Fruit fly (Drosophila melanogaster): ENCODE measurements around the gene tomb.

tomb gene

dm6 chr2L:5536658-5537057 is at the start of gene tomb:
Gene tomb (minus strand): TSS chr2L:5536758.
- no peak for TF ChIP-seq CG17801 (GFP tag; optimal IDR thresholded peaks at IDR 0.05; ENCODE audit: partially characterized antibody)

dm6 chr2L:5581016-5581415 is 44.5 kb upstream of the tomb start, which contains the start of gene CG14011:
Gene CG14011 (minus strand): TSS chr2L:5581116.
- no peak for TF ChIP-seq CG17801 (GFP tag; optimal IDR thresholded peaks at IDR 0.05; ENCODE audit: partially characterized antibody)

- no peak for TF ChIP-seq CG17801 (GFP tag; optimal IDR thresholded peaks at IDR 0.05; ENCODE audit: partially characterized antibody)
Observed at dm6 chr2L:5569503-5569902, 32.9 kb upstream of the tomb start.

dm6 chr2L:5567103-5567502 is 30.5 kb upstream of the tomb start:
- TF ChIP-seq CG17801 (GFP tag; optimal IDR thresholded peaks at IDR 0.05; ENCODE audit: partially characterized antibody) = no peak

- TF ChIP-seq CG17801 (GFP tag; optimal IDR thresholded peaks at IDR 0.05; ENCODE audit: partially characterized antibody) = no peak
Observed at dm6 chr2L:5558809-5559392, 22.3 kb upstream of the tomb start, which contains the start of gene GluRIIB. Gene GluRIIB (plus strand): TSS chr2L:5559342.

- TF ChIP-seq CG17801 (GFP tag; optimal IDR thresholded peaks at IDR 0.05; ENCODE audit: partially characterized antibody) = no peak
Observed at dm6 chr2L:5554818-5555217, 18.3 kb upstream of the tomb start, which contains the start of gene GluRIIA. Gene GluRIIA (plus strand): TSS chr2L:5555072.

dm6 chr2L:5553750-5554149 is 17.2 kb upstream of the tomb start, which contains the start of the genes CG14013 and CG14017:
Gene CG14013 (minus strand): TSS chr2L:5553850.
Gene CG14017 (plus strand): TSS chr2L:5553897.
- TF ChIP-seq CG17801 (GFP tag; optimal IDR thresholded peaks at IDR 0.05; ENCODE audit: partially characterized antibody) = no peak

- no peak for TF ChIP-seq CG17801 (GFP tag; optimal IDR thresholded peaks at IDR 0.05; ENCODE audit: partially characterized antibody)
Observed at dm6 chr2L:5551538-5551937, 15.0 kb upstream of the tomb start, which contains the start of gene CG18269. Gene CG18269 (plus strand): TSS chr2L:5551838.

- no peak for TF ChIP-seq CG17801 (GFP tag; optimal IDR thresholded peaks at IDR 0.05; ENCODE audit: partially characterized antibody)
Observed at dm6 chr2L:5550735-5551134, 14.2 kb upstream of the tomb start, which contains the start of gene CG14014. Gene CG14014 (minus strand): TSS chr2L:5550835.

dm6 chr2L:5547288-5547777 is 10.8 kb upstream of the tomb start:
- peak; percentile 37 for TF ChIP-seq CG17801 (GFP tag; optimal IDR thresholded peaks at IDR 0.05; ENCODE audit: partially characterized antibody)

- TF ChIP-seq CG17801 (GFP tag; optimal IDR thresholded peaks at IDR 0.05; ENCODE audit: partially characterized antibody) = peak; percentile 53
Observed at dm6 chr2L:5546518-5547287, 10.1 kb upstream of the tomb start, which contains the start of gene Oscillin. Gene Oscillin (plus strand): TSS chr2L:5547086.

dm6 chr2L:5546207-5546517 is 9.6 kb upstream of the tomb start:
- TF ChIP-seq CG17801 (GFP tag; optimal IDR thresholded peaks at IDR 0.05; ENCODE audit: partially characterized antibody) = no peak

dm6 chr2L:5542944-5543515 is 6.5 kb upstream of the tomb start:
- peak; percentile 20 for TF ChIP-seq CG17801 (GFP tag; optimal IDR thresholded peaks at IDR 0.05; ENCODE audit: partially characterized antibody)

dm6 chr2L:5541935-5542685 is 5.6 kb upstream of the tomb start, which contains the start of the genes Hel25E and Lam:
Gene Hel25E (minus strand): TSS chr2L:5542314.
Gene Lam (plus strand): TSS chr2L:5542480.
- no peak for TF ChIP-seq CG17801 (GFP tag; optimal IDR thresholded peaks at IDR 0.05; ENCODE audit: partially characterized antibody)

dm6 chr2L:5539034-5539433 is 2.5 kb upstream of the tomb start, which contains the start of gene CG14015:
Gene CG14015 (minus strand): TSS chr2L:5539196.
- no peak for TF ChIP-seq CG17801 (GFP tag; optimal IDR thresholded peaks at IDR 0.05; ENCODE audit: partially characterized antibody)
